Fruit fly (Drosophila melanogaster): ENCODE data around the gene att-ORFB.

Gene att-ORFB

dm6 chr3R:20503646-20504045, 50.6 kb downstream of the att-ORFB start, which contains the start of gene MtnB:
MtnB (minus strand) TSS chr3R:20503746.
- no peak for TF ChIP-seq ss (GFP tag; optimal IDR thresholded peaks at IDR 0.05)

All from whole organism, prepupa.